Fruit fly (Drosophila melanogaster) whole organism: ENCODE results near the gene Acer.

Experiments
- psq ChIP-seq: fragments of >200 bp; optimal IDR thresholded peaks from 2 replicates; lab custom pipeline; 2017
- usp ChIP-seq: fragments of >200 bp; optimal IDR thresholded peaks from 2 replicates; lab custom pipeline; 2017; ENCODE audit warnings: missing biosample characterization, missing genetic modification characterization, mixed read lengths

- no peak for TF ChIP-seq psq (lab: Kevin White, UChicago)
- no peak for TF ChIP-seq usp (GFP tag; lab: Kevin White, UChicago)
These were observed 22.9 kb downstream of the Acer start for dm6 chr2L:8544636-8545035.
